Fruit fly (Drosophila melanogaster) whole organism, prepupa: ENCODE data around the gene CG3841.

Experiments
- CG15336 ChIP-seq: fragments of 200-800 bp; sonication (Bioruptor generic); IDR thresholded peaks from 2 replicates; pipeline ENCODE4 v1.3.6; 2022; ENCODE audit warnings: missing biosample characterization, missing genetic modification characterization
- CG16779 ChIP-seq: fragments of 200-800 bp; sonication (Bioruptor generic); optimal IDR thresholded peaks from 3 replicates; lab custom pipeline; 2017; ENCODE audit warnings: missing biosample characterization, mild to moderate bottlenecking, missing genetic modification characterization
- CG6854 ChIP-seq: fragments of 200-800 bp; sonication (Bioruptor generic); optimal IDR thresholded peaks from 2 replicates; lab custom pipeline; 2017; ENCODE audit warnings: missing biosample characterization, mild to moderate bottlenecking, missing genetic modification characterization
- CG8119 ChIP-seq: fragments of 200-800 bp; sonication (Bioruptor generic); IDR thresholded peaks from 3 replicates; pipeline ENCODE4 v1.3.6; 2022; ENCODE audit warnings: missing biosample characterization, missing genetic modification characterization
- CG8632 ChIP-seq: fragments of 200-800 bp; sonication (Bioruptor generic); optimal IDR thresholded peaks from 3 replicates; lab custom pipeline; 2016; ENCODE audit warnings: missing biosample characterization, missing genetic modification characterization
- CG9139 ChIP-seq: fragments of 200-800 bp; sonication (Bioruptor generic); optimal IDR thresholded peaks from 3 replicates; lab custom pipeline; 2017; ENCODE audit warnings: missing biosample characterization, mild to moderate bottlenecking, missing genetic modification characterization
- Ets21C ChIP-seq: fragments of 200-800 bp; sonication (Bioruptor generic); optimal IDR thresholded peaks from 3 replicates; lab custom pipeline; 2016; ENCODE audit warnings: missing biosample characterization, missing genetic modification characterization
- Lpt ChIP-seq: fragments of 200-800 bp; sonication (Bioruptor generic); optimal IDR thresholded peaks from 3 replicates; lab custom pipeline; 2016; ENCODE audit warnings: missing biosample characterization, missing genetic modification characterization
- Met ChIP-seq: fragments of 200-800 bp; sonication (Bioruptor generic); optimal IDR thresholded peaks from 3 replicates; lab custom pipeline; 2016; ENCODE audit warnings: missing biosample characterization, missing genetic modification characterization
- dsx ChIP-seq: fragments of 200-800 bp; optimal IDR thresholded peaks from 3 replicates; lab custom pipeline; 2019; ENCODE audit warnings: missing biosample characterization, mild to moderate bottlenecking, missing genetic modification characterization, moderate library complexity; ENCODE audit not compliant: poor library complexity, severe bottlenecking
- fd85E ChIP-seq: fragments of 200-800 bp; sonication (Bioruptor generic); optimal IDR thresholded peaks from 3 replicates; lab custom pipeline; 2016; ENCODE audit warnings: missing biosample characterization, missing genetic modification characterization
- lz ChIP-seq: fragments of 200-800 bp; sonication (Bioruptor generic); optimal IDR thresholded peaks from 3 replicates; lab custom pipeline; 2016; ENCODE audit warnings: missing biosample characterization, missing genetic modification characterization
- ss ChIP-seq, 2 experiments: fragments of 200-800 bp; sonication (Bioruptor generic); optimal IDR thresholded peaks; 2 replicates in 1 of 2; 3 replicates in 1 of 2; lab custom pipeline; 2017 to 2018; ENCODE audit warnings: mild to moderate bottlenecking in 2 of 2, missing biosample characterization in 2 of 2, missing genetic modification characterization in 2 of 2, moderate library complexity in 1 of 2
- topi ChIP-seq: fragments of 200-800 bp; sonication (Bioruptor generic); optimal IDR thresholded peaks from 3 replicates; lab custom pipeline; 2016; ENCODE audit warnings: missing biosample characterization, missing genetic modification characterization

- TF ChIP-seq CG8119 (GFP tag; lab: Robert Waterston, UW) (no peak), CG8632 (no peak), CG16779 (tag; lab: Kevin White, UChicago) (no peak), lz (GFP tag; lab: Kevin White, UChicago) (no peak), ss (GFP tag; optimal IDR thresholded peaks at IDR 0.05; lab: Kevin White, UChicago) (no peak), CG6854 (GFP tag; lab: Kevin White, UChicago) (no peak), Lpt (GFP tag; lab: Kevin White, UChicago) (no peak), CG9139 (GFP tag; lab: Kevin White, UChicago) (no peak), Met (GFP tag; lab: Kevin White, UChicago) (no peak), Ets21C (GFP tag; lab: Kevin White, UChicago) (no peak), topi (GFP tag; lab: Kevin White, UChicago) (no peak), fd85E (no peak), dsx (no peak), CG15336 (GFP tag; lab: Robert Waterston, UW) (no peak)
Measured at dm6 chr2L:9625185-9625584, 35.9 kb downstream of the CG3841 start, which contains the start of gene CG31882.
